Worm (Caenorhabditis elegans) whole organism, mixed stage, embryonic: ENCODE results near the gene T10C6.10.

Experiments used
- ces-1 ChIP-seq: fragments of 150-350 bp; optimal IDR thresholded peaks from 2 replicates; lab custom pipeline; 2014; ENCODE audit warnings: missing biosample characterization, missing genetic modification reagents, missing genetic modification characterization
- elt-1 ChIP-seq: sonication (generic microtip); optimal IDR thresholded peaks from 2 replicates; lab custom pipeline; 2017; ENCODE audit warnings: missing genetic modification characterization, mild to moderate bottlenecking, missing compliant biosample characterization, antibody characterized with exemption, moderate library complexity, borderline replicate concordance; ENCODE audit not compliant: insufficient read depth
- elt-3 ChIP-seq: fragments of 150-350 bp; optimal IDR thresholded peaks from 2 replicates; lab custom pipeline; 2014; ENCODE audit warnings: missing biosample characterization, missing genetic modification characterization
- mab-5 ChIP-seq: fragments of 150-350 bp; optimal IDR thresholded peaks from 2 replicates; lab custom pipeline; 2014; ENCODE audit warnings: missing biosample characterization, missing genetic modification characterization
- nhr-12 ChIP-seq: fragments of 150-350 bp; optimal IDR thresholded peaks from 2 replicates; lab custom pipeline; 2014; ENCODE audit warnings: missing biosample characterization, missing genetic modification characterization
- nhr-28 ChIP-seq: fragments of 150-350 bp; optimal IDR thresholded peaks from 2 replicates; lab custom pipeline; 2014; ENCODE audit warnings: missing biosample characterization, missing genetic modification characterization
- snpc-4 ChIP-seq: fragments of 150-350 bp; optimal IDR thresholded peaks from 2 replicates; lab custom pipeline; 2014; ENCODE audit warnings: missing biosample characterization, missing genetic modification characterization
- ztf-11 ChIP-seq: fragments of 150-350 bp; optimal IDR thresholded peaks from 2 replicates; lab custom pipeline; 2014; ENCODE audit warnings: missing biosample characterization, missing genetic modification characterization

DNA sequence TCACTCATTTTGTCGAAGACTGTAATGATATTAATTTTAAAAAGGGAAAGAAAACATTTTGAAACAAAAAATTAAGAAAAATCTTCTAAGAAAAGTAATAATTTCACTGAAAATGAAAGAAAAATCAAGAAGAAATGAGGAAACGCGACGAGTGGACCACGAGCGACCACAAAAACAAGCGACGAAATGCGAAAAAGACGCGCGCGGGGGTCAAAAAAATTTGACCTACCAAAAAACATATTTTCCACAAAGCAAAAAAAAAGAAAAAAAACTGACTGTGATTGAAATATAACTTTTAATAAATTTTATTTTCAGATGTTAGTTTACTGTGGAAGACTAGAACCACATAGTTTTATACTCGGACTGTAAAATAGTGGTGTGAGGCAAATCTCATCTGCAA, 22.7 kb downstream of the T10C6.10 start, which contains the start of gene F14H3.6:
- no peak for TF ChIP-seq ces-1
- TF ChIP-seq snpc-4 (tag; lab: Kevin White, UChicago): no peak
- no peak for TF ChIP-seq nhr-12 (tag; lab: Kevin White, UChicago)
- no peak for TF ChIP-seq mab-5 (tag; lab: Kevin White, UChicago)
- no peak for TF ChIP-seq ztf-11
- no peak for TF ChIP-seq nhr-28 (tag; lab: Kevin White, UChicago)
- no peak for TF ChIP-seq elt-1
- no peak for TF ChIP-seq elt-3
